Fruit fly (Drosophila melanogaster) whole organism, embryonic: ENCODE measurements around the gene CG31792.
A peak's percentile ranks its signal among the peaks of the same experiment; 100 is the strongest.

Experiments used
- Adf1 ChIP-seq: fragments of 200-800 bp; sonication (Bioruptor generic); IDR thresholded peaks from 2 replicates; pipeline ENCODE4 v1.3.6; 2022; ENCODE audit warnings: missing biosample characterization, missing genetic modification characterization
- Blimp-1 ChIP-seq: fragments of 200-800 bp; sonication (Bioruptor generic); optimal IDR thresholded peaks from 3 replicates; lab custom pipeline; 2018; ENCODE audit warnings: missing biosample characterization, missing genetic modification characterization, mild to moderate bottlenecking, moderate library complexity, missing genetic modification reagents
- C15 ChIP-seq: fragments of 200-800 bp; sonication (Bioruptor generic); IDR thresholded peaks from 3 replicates; pipeline ENCODE4 v1.3.6; 2022; ENCODE audit warnings: missing biosample characterization, missing genetic modification characterization
- CG10267 ChIP-seq: fragments of 200-800 bp; sonication (Bioruptor generic); optimal IDR thresholded peaks from 2 replicates; lab custom pipeline; 2018; ENCODE audit warnings: missing biosample characterization, mild to moderate bottlenecking, missing genetic modification characterization, moderate library complexity
- CG10979 ChIP-seq: fragments of 200-800 bp; sonication (Bioruptor generic); optimal IDR thresholded peaks from 2 replicates; lab custom pipeline; 2018; ENCODE audit warnings: missing biosample characterization, mild to moderate bottlenecking, missing genetic modification characterization, moderate library complexity
- CG12236 ChIP-seq: fragments of 200-800 bp; sonication (Bioruptor generic); optimal IDR thresholded peaks from 2 replicates; lab custom pipeline; 2016; ENCODE audit warnings: missing biosample characterization, missing genetic modification characterization
- CG12299 ChIP-seq: fragments of 200-800 bp; sonication (Bioruptor generic); optimal IDR thresholded peaks from 2 replicates; lab custom pipeline; 2018; ENCODE audit warnings: missing biosample characterization, mild to moderate bottlenecking, missing genetic modification characterization
- CG13624 ChIP-seq: fragments of 200-800 bp; sonication (Bioruptor generic); optimal IDR thresholded peaks from 2 replicates; lab custom pipeline; 2016; ENCODE audit warnings: missing biosample characterization, missing genetic modification characterization
- CG16779 ChIP-seq: fragments of 200-800 bp; sonication (Bioruptor generic); IDR thresholded peaks from 2 replicates; pipeline ENCODE4 v1.3.6; 2022; ENCODE audit warnings: missing biosample characterization, missing genetic modification characterization
- CG1832 ChIP-seq: fragments of 200-800 bp; sonication (Bioruptor generic); optimal IDR thresholded peaks from 2 replicates; lab custom pipeline; 2017; ENCODE audit warnings: missing biosample characterization, mild to moderate bottlenecking, missing genetic modification characterization, inconsistent platforms
- CG18764 ChIP-seq: fragments of 200-800 bp; sonication (Bioruptor generic); optimal IDR thresholded peaks from 3 replicates; lab custom pipeline; 2016; ENCODE audit warnings: missing biosample characterization, missing genetic modification characterization
- CG2875 ChIP-seq: fragments of 200-800 bp; sonication (Bioruptor generic); optimal IDR thresholded peaks from 2 replicates; lab custom pipeline; 2017; ENCODE audit warnings: missing biosample characterization, mild to moderate bottlenecking, missing genetic modification characterization, missing genetic modification reagents
- CG30403 ChIP-seq: fragments of 200-800 bp; sonication (Bioruptor generic); optimal IDR thresholded peaks from 3 replicates; lab custom pipeline; 2016; ENCODE audit warnings: missing biosample characterization, missing genetic modification characterization
- CG32767 ChIP-seq: fragments of 200-800 bp; sonication (Bioruptor generic); IDR thresholded peaks from 2 replicates; pipeline ENCODE4 v1.3.6; 2022; ENCODE audit warnings: missing biosample characterization, missing genetic modification characterization
- CG42726 ChIP-seq: fragments of 200-800 bp; sonication (Bioruptor generic); IDR thresholded peaks from 2 replicates; pipeline ENCODE4 v1.3.6; 2022; ENCODE audit warnings: missing biosample characterization, missing genetic modification characterization; ENCODE audit not compliant: partially characterized antibody
- CG4707 ChIP-seq: fragments of 200-800 bp; sonication (Bioruptor generic); optimal IDR thresholded peaks from 2 replicates; lab custom pipeline; 2018; ENCODE audit warnings: missing biosample characterization, mild to moderate bottlenecking, missing genetic modification characterization, moderate library complexity
- CG4854 ChIP-seq: fragments of 200-800 bp; sonication (Bioruptor generic); optimal IDR thresholded peaks from 2 replicates; lab custom pipeline; 2016; ENCODE audit warnings: missing biosample characterization, missing genetic modification characterization, inconsistent platforms
- CG6254 ChIP-seq: fragments of 200-800 bp; sonication (Bioruptor generic); optimal IDR thresholded peaks from 3 replicates; lab custom pipeline; 2017; ENCODE audit warnings: mild to moderate bottlenecking, missing biosample characterization, missing genetic modification reagents, missing genetic modification characterization
- CG6689 ChIP-seq: fragments of 200-800 bp; sonication (Bioruptor generic); IDR thresholded peaks from 2 replicates; pipeline ENCODE4 v1.3.6; 2022; ENCODE audit warnings: missing biosample characterization, missing genetic modification characterization
- CG6854 ChIP-seq: fragments of 200-800 bp; sonication (Bioruptor generic); optimal IDR thresholded peaks from 3 replicates; lab custom pipeline; 2017; ENCODE audit warnings: missing biosample characterization, mild to moderate bottlenecking, missing genetic modification characterization
- CG8388 ChIP-seq: fragments of 200-800 bp; sonication (Bioruptor generic); optimal IDR thresholded peaks from 2 replicates; lab custom pipeline; 2019; ENCODE audit warnings: missing biosample characterization, mild to moderate bottlenecking, missing genetic modification characterization, moderate library complexity
- CG8944 ChIP-seq: fragments of 200-800 bp; sonication (Bioruptor generic); optimal IDR thresholded peaks from 3 replicates; lab custom pipeline; 2016; ENCODE audit warnings: missing biosample characterization, missing genetic modification characterization
- CG9932 ChIP-seq: fragments of 200-800 bp; sonication (Bioruptor generic); IDR thresholded peaks from 2 replicates; pipeline ENCODE4 v1.3.6; 2022; ENCODE audit warnings: missing biosample characterization, missing genetic modification characterization
- Chrac-16 ChIP-seq: fragments of 200-800 bp; sonication (Bioruptor generic); optimal IDR thresholded peaks from 3 replicates; lab custom pipeline; 2016; ENCODE audit warnings: missing biosample characterization, missing genetic modification characterization
- HLH3B ChIP-seq: fragments of 200-800 bp; sonication (Bioruptor generic); IDR thresholded peaks from 2 replicates; pipeline ENCODE4 v1.3.6; 2022; ENCODE audit warnings: missing biosample characterization, missing genetic modification characterization
- Jarid2 ChIP-seq: fragments of 200-800 bp; sonication (Bioruptor generic); optimal IDR thresholded peaks from 3 replicates; lab custom pipeline; 2017; ENCODE audit warnings: mild to moderate bottlenecking, missing biosample characterization, missing genetic modification reagents, missing genetic modification characterization
- MESR4 ChIP-seq: fragments of 200-800 bp; sonication (Bioruptor generic); optimal IDR thresholded peaks from 2 replicates; lab custom pipeline; 2018; ENCODE audit warnings: missing biosample characterization, mild to moderate bottlenecking, missing genetic modification characterization, moderate library complexity
- Med ChIP-seq: fragments of 200-800 bp; sonication (Bioruptor generic); peaks from one replicate; lab custom pipeline; 2016; ENCODE audit warnings: missing biosample characterization, missing genetic modification characterization, mild to moderate bottlenecking, inconsistent platforms, moderate library complexity
- Oli ChIP-seq: fragments of 200-800 bp; sonication (Bioruptor generic); optimal IDR thresholded peaks from 2 replicates; lab custom pipeline; 2018; ENCODE audit warnings: missing biosample characterization, mild to moderate bottlenecking, missing genetic modification characterization, moderate library complexity
- YL-1 ChIP-seq: fragments of 200-800 bp; sonication (Bioruptor generic); optimal IDR thresholded peaks from 3 replicates; lab custom pipeline; 2017; ENCODE audit warnings: missing biosample characterization, mild to moderate bottlenecking, missing genetic modification characterization
- ac ChIP-seq: fragments of 200-800 bp; sonication (Bioruptor generic); optimal IDR thresholded peaks from 3 replicates; lab custom pipeline; 2017; ENCODE audit warnings: missing biosample characterization, mild to moderate bottlenecking, missing genetic modification characterization
- ato ChIP-seq: fragments of 200-800 bp; sonication (Bioruptor generic); IDR thresholded peaks from 2 replicates; pipeline ENCODE4 v1.3.6; 2022; ENCODE audit warnings: missing biosample characterization, missing genetic modification characterization; ENCODE audit not compliant: partially characterized antibody
- bcd ChIP-seq: fragments of 200-800 bp; sonication (Bioruptor generic); optimal IDR thresholded peaks from 2 replicates; lab custom pipeline; 2017; ENCODE audit warnings: missing biosample characterization, mild to moderate bottlenecking, missing genetic modification characterization
- br ChIP-seq: fragments of >200 bp; optimal IDR thresholded peaks from 2 replicates; lab custom pipeline; 2017
- cas ChIP-seq: fragments of 200-800 bp; sonication (Bioruptor generic); IDR thresholded peaks from 2 replicates; pipeline ENCODE4 v1.3.6; 2022; ENCODE audit warnings: missing biosample characterization, missing genetic modification characterization
- crc ChIP-seq: fragments of 200-800 bp; sonication (Bioruptor generic); optimal IDR thresholded peaks from 2 replicates; lab custom pipeline; 2016; ENCODE audit warnings: missing biosample characterization, missing genetic modification characterization
- dati ChIP-seq: fragments of 200-800 bp; sonication (Bioruptor generic); IDR thresholded peaks from 2 replicates; pipeline ENCODE4 v1.3.6; 2022; ENCODE audit warnings: missing biosample characterization, missing genetic modification characterization
- hbn ChIP-seq: fragments of 200-800 bp; sonication (Bioruptor generic); IDR thresholded peaks from 2 replicates; pipeline ENCODE4 v1.3.6; 2022; ENCODE audit warnings: missing biosample characterization, missing genetic modification characterization; ENCODE audit not compliant: partially characterized antibody
- hkb ChIP-seq, 2 experiments: fragments of 200-800 bp in 1 of 2; fragments of >200 bp in 1 of 2; sonication (Bioruptor generic) in 1 of 2; IDR thresholded peaks in 1 of 2; optimal IDR thresholded peaks in 1 of 2; 2 replicates each; pipeline versions ENCODE4 v1.3.6 to Lab custom; 2017 to 2022; ENCODE audit warnings: missing biosample characterization in 1 of 2, missing genetic modification characterization in 1 of 2
- lola ChIP-seq, 3 experiments: fragments of >200 bp in 2 of 3; fragments of 200-800 bp in 1 of 3; sonication (Bioruptor generic) in 1 of 3; optimal IDR thresholded peaks; 2 replicates each; lab custom pipeline; 2017 to 2019; ENCODE audit warnings: missing biosample characterization in 3 of 3, missing genetic modification characterization in 3 of 3, mild to moderate bottlenecking in 1 of 3, moderate library complexity in 1 of 3
- lov ChIP-seq, 2 experiments: fragments of 200-800 bp in 1 of 2; fragments of >200 bp in 1 of 2; sonication (Bioruptor generic) in 1 of 2; IDR thresholded peaks in 1 of 2; optimal IDR thresholded peaks in 1 of 2; 2 replicates in 1 of 2; 3 replicates in 1 of 2; pipeline versions ENCODE4 v1.3.6 to Lab custom; 2017 to 2022; ENCODE audit warnings: missing biosample characterization in 1 of 2, missing genetic modification characterization in 1 of 2
- onecut ChIP-seq: fragments of 200-800 bp; sonication (Bioruptor generic); IDR thresholded peaks from 2 replicates; pipeline ENCODE4 v1.3.6; 2022; ENCODE audit warnings: missing biosample characterization, missing genetic modification characterization
- run ChIP-seq: fragments of 200-800 bp; sonication (Bioruptor generic); optimal IDR thresholded peaks from 3 replicates; lab custom pipeline; 2018; ENCODE audit warnings: missing biosample characterization, mild to moderate bottlenecking, missing genetic modification characterization
- shn ChIP-seq: fragments of 200-800 bp; sonication (Bioruptor generic); optimal IDR thresholded peaks from 3 replicates; lab custom pipeline; 2016; ENCODE audit warnings: missing biosample characterization, missing genetic modification characterization
- sisA ChIP-seq: fragments of 200-800 bp; sonication (Bioruptor generic); IDR thresholded peaks from 2 replicates; pipeline ENCODE4 v1.3.6; 2022; ENCODE audit warnings: missing biosample characterization, missing genetic modification characterization
- sr ChIP-seq: fragments of 200-800 bp; sonication (Bioruptor generic); IDR thresholded peaks from 3 replicates; pipeline ENCODE4 v1.3.6; 2022; ENCODE audit warnings: missing biosample characterization, missing genetic modification characterization
- tin ChIP-seq: fragments of 200-800 bp; sonication (Bioruptor generic); optimal IDR thresholded peaks from 3 replicates; lab custom pipeline; 2016; ENCODE audit warnings: missing biosample characterization, missing genetic modification characterization
- unpg ChIP-seq: fragments of 200-800 bp; sonication (Bioruptor generic); optimal IDR thresholded peaks from 3 replicates; lab custom pipeline; 2018; ENCODE audit warnings: missing biosample characterization, mild to moderate bottlenecking, missing genetic modification characterization, moderate library complexity

Gene CG31792

dm6 chr2L:19023972-19024743 is 26.9 kb downstream of the CG31792 start (continued):
- peak; percentile 63 for TF ChIP-seq CG10267 (tag; lab: Kevin White, UChicago)
- TF ChIP-seq CG10979 (tag; lab: Kevin White, UChicago) = peak; percentile 69
- TF ChIP-seq MESR4 = no peak
- TF ChIP-seq Chrac-16 (GFP tag; lab: Kevin White, UChicago) = peak; percentile 22
- TF ChIP-seq onecut (GFP tag; lab: Robert Waterston, UW) = peak; percentile 55
- TF ChIP-seq CG6854 (GFP tag; lab: Kevin White, UChicago) = peak; percentile 53
- TF ChIP-seq Jarid2 (GFP tag; lab: Kevin White, UChicago) = peak; percentile 36
- TF ChIP-seq CG8944 = no peak
- TF ChIP-seq hkb (optimal IDR thresholded peaks at IDR 0.05; lab: Kevin White, UChicago) = no peak
- TF ChIP-seq hkb (GFP tag; IDR thresholded peaks at IDR 0.05; lab: Robert Waterston, UW) = peak; percentile 68
- TF ChIP-seq CG1832 = no peak
- TF ChIP-seq br = no peak
- TF ChIP-seq bcd (GFP tag; lab: Kevin White, UChicago) = peak; percentile 66
- no peak for TF ChIP-seq ato
- TF ChIP-seq Blimp-1 (GFP tag; lab: Kevin White, UChicago) = peak; percentile 60
- TF ChIP-seq lov (optimal IDR thresholded peaks at IDR 0.05; lab: Kevin White, UChicago) = no peak
- TF ChIP-seq lov (GFP tag; IDR thresholded peaks at IDR 0.05; lab: Robert Waterston, UW) = no peak
- no peak for TF ChIP-seq hbn (GFP tag; lab: Robert Waterston, UW)
- TF ChIP-seq CG8388 (GFP tag; lab: Kevin White, UChicago) = peak; percentile 65
- TF ChIP-seq cas (GFP tag; lab: Robert Waterston, UW) = no peak
- no peak for TF ChIP-seq CG16779
- peak; percentile 8 for TF ChIP-seq CG4707
- no peak for TF ChIP-seq CG32767 (GFP tag; lab: Robert Waterston, UW)
- peak; percentile 4 for TF ChIP-seq CG6254
- peak; percentile 53; the same call in 1 of the 2 replicates for TF ChIP-seq Adf1 (GFP tag; lab: Robert Waterston, UW)
- no peak for TF ChIP-seq ac (GFP tag; lab: Kevin White, UChicago)
- TF ChIP-seq CG2875 (GFP tag; lab: Kevin White, UChicago) = peak; percentile 34
- peak in 1 of 3 experiments; percentile 33 for TF ChIP-seq lola (GFP tag; optimal IDR thresholded peaks at IDR 0.05; lab: Kevin White, UChicago)
- TF ChIP-seq CG12299 = peak; percentile 63
- no peak for TF ChIP-seq CG4854 (GFP tag; lab: Kevin White, UChicago)
- peak; percentile 5 for TF ChIP-seq CG13624 (GFP tag; lab: Kevin White, UChicago)
- TF ChIP-seq CG18764 = peak; percentile 12
- peak; percentile 33 for TF ChIP-seq tin (GFP tag; lab: Kevin White, UChicago)
- no peak for TF ChIP-seq C15 (GFP tag; lab: Robert Waterston, UW)
- TF ChIP-seq crc (GFP tag; lab: Kevin White, UChicago) = no peak
- no peak for TF ChIP-seq CG12236 (GFP tag; lab: Kevin White, UChicago)
- peak; percentile 66 for TF ChIP-seq unpg
- TF ChIP-seq Med (GFP tag; lab: Kevin White, UChicago) = peak; percentile 67
- peak; percentile 80 for TF ChIP-seq Oli (tag; lab: Kevin White, UChicago)
- no peak for TF ChIP-seq sr (GFP tag; lab: Robert Waterston, UW)
- no peak for TF ChIP-seq dati (GFP tag; lab: Robert Waterston, UW)
- 0 out of 2 replicates have a peak, but pooled peaks have one; percentile 46 for TF ChIP-seq HLH3B (GFP tag; lab: Robert Waterston, UW)
- peak; percentile 62 for TF ChIP-seq sisA (GFP tag; lab: Robert Waterston, UW)
- peak; percentile 73 for TF ChIP-seq CG6689 (GFP tag; lab: Robert Waterston, UW)
- TF ChIP-seq run = peak; percentile 38
- peak; percentile 5 for TF ChIP-seq YL-1
- peak; percentile 80 for TF ChIP-seq CG30403 (GFP tag; lab: Kevin White, UChicago)
- no peak for TF ChIP-seq CG42726 (GFP tag; lab: Robert Waterston, UW)
- TF ChIP-seq shn (GFP tag; lab: Kevin White, UChicago) = no peak
- TF ChIP-seq CG9932 (GFP tag; lab: Robert Waterston, UW) = no peak
